Fruit fly (Drosophila melanogaster) whole organism, embryonic: ENCODE measurements around the gene DIP1.

Experiments used
- Awh ChIP-seq: fragments of 200-800 bp; sonication (Bioruptor generic); IDR thresholded peaks from 2 replicates; pipeline ENCODE4, ENCODE4 v1.3.6; 2022; ENCODE audit warnings: missing biosample characterization, missing genetic modification characterization
- CG1024 ChIP-seq: fragments of 200-800 bp; sonication (Bioruptor generic); IDR thresholded peaks from 2 replicates; pipeline ENCODE4 v1.3.6; 2022; ENCODE audit warnings: missing biosample characterization, missing genetic modification characterization
- CG10462 ChIP-seq: fragments of 200-800 bp; sonication (Bioruptor generic); optimal IDR thresholded peaks from 2 replicates; lab custom pipeline; 2016; ENCODE audit warnings: missing biosample characterization, missing genetic modification characterization
- CG11398 ChIP-seq: fragments of 200-800 bp; sonication (Bioruptor generic); optimal IDR thresholded peaks from 2 replicates; lab custom pipeline; 2016; ENCODE audit warnings: missing biosample characterization, missing genetic modification characterization
- CG11560 ChIP-seq: fragments of 200-800 bp; sonication (Bioruptor generic); IDR thresholded peaks from 3 replicates; pipeline ENCODE4 v1.3.6; 2022; ENCODE audit warnings: missing biosample characterization, missing genetic modification characterization
- CG12104 ChIP-seq: fragments of 200-800 bp; sonication (Bioruptor generic); optimal IDR thresholded peaks from 3 replicates; lab custom pipeline; 2016; ENCODE audit warnings: missing biosample characterization, missing genetic modification characterization
- CG1233 ChIP-seq: fragments of 200-800 bp; sonication (Bioruptor generic); optimal IDR thresholded peaks from 4 replicates; lab custom pipeline; 2018; ENCODE audit warnings: missing biosample characterization, mild to moderate bottlenecking, missing genetic modification characterization
- CG12391 ChIP-seq: fragments of 200-800 bp; sonication (Bioruptor generic); optimal IDR thresholded peaks from 3 replicates; lab custom pipeline; 2018; ENCODE audit warnings: missing biosample characterization, mild to moderate bottlenecking, missing genetic modification characterization, moderate library complexity
- CG12744 ChIP-seq: fragments of 200-800 bp; sonication (Bioruptor generic); optimal IDR thresholded peaks from 2 replicates; lab custom pipeline; 2016; ENCODE audit warnings: missing biosample characterization, missing genetic modification characterization
- CG12769 ChIP-seq: fragments of 200-800 bp; sonication (Bioruptor generic); optimal IDR thresholded peaks from 2 replicates; lab custom pipeline; 2019; ENCODE audit warnings: missing biosample characterization, mild to moderate bottlenecking, missing genetic modification characterization, moderate library complexity
- CG13624 ChIP-seq: fragments of 200-800 bp; sonication (Bioruptor generic); optimal IDR thresholded peaks from 2 replicates; lab custom pipeline; 2016; ENCODE audit warnings: missing biosample characterization, missing genetic modification characterization
- CG15696 ChIP-seq: fragments of 200-800 bp; sonication (Bioruptor generic); optimal IDR thresholded peaks from 2 replicates; lab custom pipeline; 2019; ENCODE audit warnings: missing biosample characterization, mild to moderate bottlenecking, missing genetic modification characterization, moderate library complexity
- CG16815 ChIP-seq: fragments of 200-800 bp; sonication (Bioruptor generic); optimal IDR thresholded peaks from 3 replicates; lab custom pipeline; 2017; ENCODE audit warnings: missing biosample characterization, mild to moderate bottlenecking, missing genetic modification characterization
- CG17186 ChIP-seq: fragments of 200-800 bp; sonication (Bioruptor generic); optimal IDR thresholded peaks from 3 replicates; lab custom pipeline; 2017; ENCODE audit warnings: missing biosample characterization, missing genetic modification reagents, missing genetic modification characterization
- CG17361 ChIP-seq: fragments of 200-800 bp; sonication (Bioruptor generic); IDR thresholded peaks from 3 replicates; pipeline ENCODE4 v1.3.6; 2022; ENCODE audit warnings: missing biosample characterization, missing genetic modification characterization
- CG17829 ChIP-seq: fragments of 200-800 bp; optimal IDR thresholded peaks from 2 replicates; lab custom pipeline; 2019; ENCODE audit warnings: missing biosample characterization, mild to moderate bottlenecking, missing genetic modification characterization, moderate library complexity
- CG18599 ChIP-seq: fragments of 200-800 bp; sonication (Bioruptor generic); optimal IDR thresholded peaks from 3 replicates; lab custom pipeline; 2017; ENCODE audit warnings: missing biosample characterization, missing genetic modification characterization, mild to moderate bottlenecking, moderate library complexity, missing genetic modification reagents
- CG18764 ChIP-seq: fragments of 200-800 bp; sonication (Bioruptor generic); optimal IDR thresholded peaks from 3 replicates; lab custom pipeline; 2016; ENCODE audit warnings: missing biosample characterization, missing genetic modification characterization
- CG31365 ChIP-seq: fragments of 200-800 bp; sonication (Bioruptor generic); optimal IDR thresholded peaks from 2 replicates; lab custom pipeline; 2018; ENCODE audit warnings: missing biosample characterization, mild to moderate bottlenecking, missing genetic modification characterization
- CG32532 ChIP-seq: fragments of 200-800 bp; sonication (Bioruptor generic); IDR thresholded peaks from 2 replicates; pipeline ENCODE4 v1.3.6; 2022; ENCODE audit warnings: missing biosample characterization, missing genetic modification characterization
- CG3995 ChIP-seq: fragments of 200-800 bp; sonication (Bioruptor generic); optimal IDR thresholded peaks from 3 replicates; lab custom pipeline; 2016; ENCODE audit warnings: missing biosample characterization, missing genetic modification characterization
- CG4328 ChIP-seq: fragments of 200-800 bp; sonication (Bioruptor generic); optimal IDR thresholded peaks from 3 replicates; lab custom pipeline; 2017; ENCODE audit warnings: missing biosample characterization, missing genetic modification reagents, missing genetic modification characterization
- CG4424 ChIP-seq: fragments of 200-800 bp; sonication (Bioruptor generic); optimal IDR thresholded peaks from 3 replicates; lab custom pipeline; 2016; ENCODE audit warnings: missing biosample characterization, missing genetic modification characterization
- CG4617 ChIP-seq: fragments of 200-800 bp; sonication (Bioruptor generic); optimal IDR thresholded peaks from 3 replicates; lab custom pipeline; 2016; ENCODE audit warnings: missing biosample characterization, missing genetic modification characterization, borderline replicate concordance
- CG4820 ChIP-seq: fragments of 200-800 bp; sonication (Bioruptor generic); optimal IDR thresholded peaks from 3 replicates; lab custom pipeline; 2016; ENCODE audit warnings: missing biosample characterization, missing genetic modification characterization
- CG9727 ChIP-seq: fragments of 200-800 bp; sonication (Bioruptor generic); optimal IDR thresholded peaks from 3 replicates; lab custom pipeline; 2017; ENCODE audit warnings: missing biosample characterization, mild to moderate bottlenecking, missing genetic modification characterization
- CkIIα-i1 ChIP-seq: fragments of 200-800 bp; sonication (Bioruptor generic); IDR thresholded peaks from 2 replicates; pipeline ENCODE4 v1.3.6; 2022; ENCODE audit warnings: missing biosample characterization, missing genetic modification characterization
- Lhr ChIP-seq: fragments of 200-800 bp; sonication (Bioruptor generic); optimal IDR thresholded peaks from 3 replicates; lab custom pipeline; 2017; ENCODE audit warnings: mild to moderate bottlenecking, missing biosample characterization, missing genetic modification reagents, missing genetic modification characterization
- MTF-1 ChIP-seq: fragments of 200-800 bp; sonication (Bioruptor generic); optimal IDR thresholded peaks from 2 replicates; lab custom pipeline; 2018; ENCODE audit warnings: missing biosample characterization, mild to moderate bottlenecking, missing genetic modification characterization, borderline replicate concordance
- NfI ChIP-seq: fragments of 200-800 bp; sonication (Bioruptor generic); optimal IDR thresholded peaks from 3 replicates; lab custom pipeline; 2018; ENCODE audit warnings: missing biosample characterization, mild to moderate bottlenecking, missing genetic modification characterization, moderate library complexity
- Oaz ChIP-seq: fragments of 200-800 bp; sonication (Bioruptor generic); IDR thresholded peaks from 2 replicates; pipeline ENCODE4 v1.3.6; 2022; ENCODE audit warnings: missing biosample characterization, missing genetic modification characterization
- Pdp1 ChIP-seq, 2 experiments: fragments of 200-800 bp; sonication (Bioruptor generic); optimal IDR thresholded peaks; 3 replicates each; lab custom pipeline; 2016; ENCODE audit warnings: missing biosample characterization in 2 of 2, missing genetic modification characterization in 2 of 2, mild to moderate bottlenecking in 1 of 2, moderate library complexity in 1 of 2
- Poxn ChIP-seq: fragments of 200-800 bp; sonication (Bioruptor generic); IDR thresholded peaks from 2 replicates; pipeline ENCODE4 v1.3.6; 2022; ENCODE audit warnings: missing biosample characterization, missing genetic modification characterization
- ac ChIP-seq: fragments of 200-800 bp; sonication (Bioruptor generic); optimal IDR thresholded peaks from 3 replicates; lab custom pipeline; 2017; ENCODE audit warnings: missing biosample characterization, mild to moderate bottlenecking, missing genetic modification characterization
- aop ChIP-seq: fragments of 200-800 bp; sonication (Bioruptor generic); IDR thresholded peaks from 2 replicates; pipeline ENCODE4 v1.3.6; 2022; ENCODE audit warnings: missing biosample characterization, missing genetic modification characterization
- bab2 ChIP-seq: fragments of 200-800 bp; sonication (Bioruptor generic); optimal IDR thresholded peaks from 2 replicates; lab custom pipeline; 2016; ENCODE audit warnings: missing biosample characterization, missing genetic modification characterization
- bbx ChIP-seq: fragments of 200-800 bp; sonication (Bioruptor generic); IDR thresholded peaks from 2 replicates; pipeline ENCODE4 v1.3.6; 2022; ENCODE audit warnings: missing biosample characterization, missing genetic modification characterization; ENCODE audit not compliant: partially characterized antibody
- chm ChIP-seq: fragments of 200-800 bp; sonication (Bioruptor generic); IDR thresholded peaks from 2 replicates; pipeline ENCODE4 v1.3.6; 2022; ENCODE audit warnings: missing biosample characterization, missing genetic modification characterization
- croc ChIP-seq: fragments of 200-800 bp; sonication (Bioruptor generic); conservative IDR thresholded peaks from 3 replicates; pipeline ENCODE4 v1.3.6; 2022; ENCODE audit warnings: missing biosample characterization, missing genetic modification characterization
- dan ChIP-seq: fragments of 200-800 bp; sonication (Bioruptor generic); IDR thresholded peaks from 2 replicates; pipeline ENCODE4 v1.3.6; 2022; ENCODE audit warnings: missing biosample characterization, missing genetic modification characterization
- danr ChIP-seq: fragments of 200-800 bp; sonication (Bioruptor generic); IDR thresholded peaks from 2 replicates; pipeline ENCODE4 v1.3.6; 2022; ENCODE audit warnings: missing biosample characterization, missing genetic modification characterization
- fd64A ChIP-seq: fragments of 200-800 bp; sonication (Bioruptor generic); optimal IDR thresholded peaks from 3 replicates; lab custom pipeline; 2018; ENCODE audit warnings: missing biosample characterization, mild to moderate bottlenecking, missing genetic modification characterization
- jigr1 ChIP-seq: fragments of 200-800 bp; sonication (Bioruptor generic); IDR thresholded peaks from 3 replicates; pipeline ENCODE4 v1.3.6; 2022; ENCODE audit warnings: missing biosample characterization, missing genetic modification characterization
- pfk ChIP-seq: fragments of 200-800 bp; sonication (Bioruptor generic); optimal IDR thresholded peaks from 2 replicates; lab custom pipeline; 2018; ENCODE audit warnings: missing biosample characterization, mild to moderate bottlenecking, missing genetic modification characterization, moderate library complexity
- sd ChIP-seq: fragments of 200-800 bp; sonication (Bioruptor generic); optimal IDR thresholded peaks from 3 replicates; lab custom pipeline; 2018; ENCODE audit warnings: missing biosample characterization, mild to moderate bottlenecking, missing genetic modification characterization, moderate library complexity
- stwl ChIP-seq: fragments of 200-800 bp; sonication (Bioruptor generic); optimal IDR thresholded peaks from 3 replicates; lab custom pipeline; 2018; ENCODE audit warnings: missing biosample characterization, mild to moderate bottlenecking, missing genetic modification characterization, moderate library complexity
- sug ChIP-seq: fragments of 200-800 bp; optimal IDR thresholded peaks from 2 replicates; lab custom pipeline; 2019; ENCODE audit warnings: missing biosample characterization, mild to moderate bottlenecking, missing genetic modification characterization, moderate library complexity
- tx ChIP-seq: fragments of 200-800 bp; sonication (Bioruptor generic); optimal IDR thresholded peaks from 2 replicates; lab custom pipeline; 2016; ENCODE audit warnings: missing biosample characterization, missing genetic modification characterization
- vnd ChIP-seq: fragments of 200-800 bp; sonication (Bioruptor generic); IDR thresholded peaks from 3 replicates; pipeline ENCODE4 v1.3.6; 2022; ENCODE audit warnings: missing biosample characterization, missing genetic modification characterization; ENCODE audit not compliant: partially characterized antibody
- vvl ChIP-seq: fragments of 200-800 bp; sonication (Bioruptor generic); IDR thresholded peaks from 2 replicates; pipeline ENCODE4 v1.3.6; 2022; ENCODE audit warnings: missing biosample characterization, missing genetic modification characterization

Gene DIP1

dm6 chrX:21593907-21594306, 36.0 kb downstream of the DIP1 start (continued):
- TF ChIP-seq NfI (GFP tag; lab: Kevin White, UChicago) (peak; percentile 72), Pdp1 (GFP tag; optimal IDR thresholded peaks at IDR 0.05; lab: Kevin White, UChicago) (peak; percentile 80 to 85), sd (tag; lab: Kevin White, UChicago) (peak; percentile 28), fd64A (peak; percentile 74), dan (GFP tag; lab: Robert Waterston, UW) (peak; percentile 78; the same call in 1 of the 2 replicates), CG4328 (GFP tag; lab: Kevin White, UChicago) (peak; percentile 40), pfk (no peak), CG13624 (GFP tag; lab: Kevin White, UChicago) (peak; percentile 66), aop (0 out of 2 replicates have a peak, but pooled peaks have one; percentile 34), CG11398 (peak; percentile 62), CG17361 (peak; percentile 91), CG4424 (GFP tag; lab: Kevin White, UChicago) (peak; percentile 91), CG17186 (GFP tag; lab: Kevin White, UChicago) (peak; percentile 63), jigr1 (GFP tag; lab: Robert Waterston, UW) (peak; percentile 70; the same call in 2 of the 3 replicates), CG18599 (GFP tag; lab: Kevin White, UChicago) (peak; percentile 76), vnd (GFP tag; lab: Robert Waterston, UW) (no peak), CG1233 (GFP tag; lab: Kevin White, UChicago) (peak; percentile 77), CG1024 (peak; percentile 59), bab2 (GFP tag; lab: Kevin White, UChicago) (peak; percentile 80), CkIIα-i1 (GFP tag; lab: Robert Waterston, UW) (no peak), Lhr (peak; percentile 52), CG9727 (GFP tag; lab: Kevin White, UChicago) (peak; percentile 78), tx (GFP tag; lab: Kevin White, UChicago) (peak; percentile 76), sug (tag; lab: Kevin White, UChicago) (no peak), CG16815 (peak; percentile 65), CG32532 (GFP tag; lab: Robert Waterston, UW) (peak; percentile 54; the same call in 1 of the 2 replicates), CG18764 (GFP tag; lab: Kevin White, UChicago) (peak; percentile 83), stwl (tag; lab: Kevin White, UChicago) (peak; percentile 55), danr (GFP tag; lab: Robert Waterston, UW) (peak; percentile 70), CG10462 (peak; percentile 53), ac (peak; percentile 50), CG12769 (tag; lab: Kevin White, UChicago) (peak; percentile 87), CG12744 (GFP tag; lab: Kevin White, UChicago) (peak; percentile 63), CG31365 (peak; percentile 33), CG12104 (peak; percentile 50), CG4617 (GFP tag; lab: Kevin White, UChicago) (peak; percentile 54), Poxn (GFP tag; lab: Robert Waterston, UW) (no peak), CG12391 (tag; lab: Kevin White, UChicago) (peak; percentile 83), CG11560 (tag; lab: Robert Waterston, UW) (peak; percentile 72; the same call in 2 of the 3 replicates), CG17829 (peak; percentile 93), CG15696 (tag; lab: Kevin White, UChicago) (peak; percentile 91), croc (GFP tag; lab: Robert Waterston, UW) (peak; percentile 90), CG3995 (no peak), bbx (no peak), CG4820 (GFP tag; lab: Kevin White, UChicago) (peak; percentile 89), Awh (GFP tag; lab: Robert Waterston, UW) (peak; percentile 65), Oaz (0 out of 2 replicates have a peak, but pooled peaks have one; percentile 26), MTF-1 (GFP tag; lab: Kevin White, UChicago) (peak; percentile 43), vvl (GFP tag; lab: Robert Waterston, UW) (peak; percentile 91), chm (GFP tag; lab: Robert Waterston, UW) (peak; percentile 63; the same call in 1 of the 2 replicates)
